Worm (Caenorhabditis elegans): ENCODE data around the gene F44E5.15.

F44E5.15 gene

ce11 chrII:11739199-11739598, 33.3 kb upstream of the F44E5.15 start, which contains the start of gene ctsa-1.2:
ctsa-1.2 (plus strand) TSS chrII:11739358.
- TF ChIP-seq nhr-27 (tag; optimal IDR thresholded peaks at IDR 0.05) (no peak), nhr-80 (tag; optimal IDR thresholded peaks at IDR 0.05) (peak; percentile 68), ztf-18 (tag; optimal IDR thresholded peaks at IDR 0.05) (no peak), somi-1 (GFP tag; optimal IDR thresholded peaks at IDR 0.05) (no peak), lin-54 (GFP tag; optimal IDR thresholded peaks at IDR 0.05) (no peak), Y67H2A.10 (GFP tag; conservative IDR thresholded peaks at IDR 0.05) (no peak), F33H1.4 (GFP tag; IDR thresholded peaks at IDR 0.05) (no peak), ceh-58 (GFP tag; IDR thresholded peaks at IDR 0.05) (no peak), ets-4 (GFP tag; optimal IDR thresholded peaks at IDR 0.05) (peak; percentile 1), nhr-179 (tag; optimal IDR thresholded peaks at IDR 0.05) (no peak), B0019.2 (GFP tag; conservative IDR thresholded peaks at IDR 0.05) (no peak), egl-44 (GFP tag; IDR thresholded peaks at IDR 0.05) (no peak), unc-62 (GFP tag; optimal IDR thresholded peaks at IDR 0.05) (no peak)

ce11 chrII:11742320-11742719, 30.1 kb upstream of the F44E5.15 start:
- TF ChIP-seq ceh-40 (GFP tag; IDR thresholded peaks at IDR 0.05) (no peak), unc-130 (GFP tag; optimal IDR thresholded peaks at IDR 0.05) (no peak), F57A8.1 (GFP tag; optimal IDR thresholded peaks at IDR 0.05) (no peak), ccch-3 (GFP tag; optimal IDR thresholded peaks at IDR 0.05) (no peak), akir-1 (GFP tag; optimal IDR thresholded peaks at IDR 0.05) (no peak), nhr-120 (GFP tag; IDR thresholded peaks at IDR 0.05) (no peak), Y67H2A.10 (GFP tag; conservative IDR thresholded peaks at IDR 0.05) (no peak), let-607 (tag; optimal IDR thresholded peaks at IDR 0.05) (no peak), zim-3 (tag; optimal IDR thresholded peaks at IDR 0.05) (no peak), nhr-90 (tag; optimal IDR thresholded peaks at IDR 0.05) (no peak), ztf-3 (GFP tag; optimal IDR thresholded peaks at IDR 0.05) (no peak), lin-40 (tag; optimal IDR thresholded peaks at IDR 0.05) (no peak), mxl-1 (tag; optimal IDR thresholded peaks at IDR 0.05) (no peak), repo-1 (tag; optimal IDR thresholded peaks at IDR 0.05) (peak; percentile 11), lir-1 (GFP tag; conservative IDR thresholded peaks at IDR 0.05) (no peak), Y56A3A.18 (GFP tag; IDR thresholded peaks at IDR 0.05) (no peak), chd-7 (tag; optimal IDR thresholded peaks at IDR 0.05) (no peak), B0035.1 (tag; optimal IDR thresholded peaks at IDR 0.05) (no peak), attf-5 (GFP tag; optimal IDR thresholded peaks at IDR 0.05) (no peak), somi-1 (GFP tag; optimal IDR thresholded peaks at IDR 0.05) (no peak), unc-62 (GFP tag; optimal IDR thresholded peaks at IDR 0.05) (no peak), ceh-100 (GFP tag; IDR thresholded peaks at IDR 0.05) (no peak), ceh-58 (GFP tag; IDR thresholded peaks at IDR 0.05) (no peak), cebp-1 (GFP tag; IDR thresholded peaks at IDR 0.05) (no peak), cebp-1 (tag; optimal IDR thresholded peaks at IDR 0.05) (no peak), rcor-1 (GFP tag; IDR thresholded peaks at IDR 0.05) (no peak), ztf-6 (GFP tag; IDR thresholded peaks at IDR 0.05) (no peak), C06A6.2 (GFP tag; conservative IDR thresholded peaks at IDR 0.05) (no peak), tbp1 (GFP tag; optimal IDR thresholded peaks at IDR 0.05) (no peak), lsy-27 (tag; optimal IDR thresholded peaks at IDR 0.05; ENCODE audit: borderline replicate concordance, insufficient read depth) (no peak), hsf-1 (GFP tag; IDR thresholded peaks at IDR 0.05) (no peak), egrh-3 (GFP tag; IDR thresholded peaks at IDR 0.05) (no peak), ekl-4 (GFP tag; IDR thresholded peaks at IDR 0.05) (0 out of 2 replicates have a peak, but pooled peaks have one; percentile 7), aptf-3 (GFP tag; IDR thresholded peaks at IDR 0.05) (no peak), rec-8 (tag; optimal IDR thresholded peaks at IDR 0.05) (peak in 1 of 2 experiments; percentile 26), hmg-20 (GFP tag; IDR thresholded peaks at IDR 0.05) (no peak), K12H6.12 (tag; optimal IDR thresholded peaks at IDR 0.05) (no peak), tbx-9 (tag; optimal IDR thresholded peaks at IDR 0.05; ENCODE audit: borderline replicate concordance) (no peak)
